Fruit fly (Drosophila melanogaster) whole organism, prepupa: ENCODE data around the gene CG14627.

Source experiments
- Blimp-1 ChIP-seq: fragments of 200-800 bp; sonication (Bioruptor generic); optimal IDR thresholded peaks from 3 replicates; lab custom pipeline; 2017; ENCODE audit warnings: missing biosample characterization, missing genetic modification characterization, mild to moderate bottlenecking, moderate library complexity, missing genetic modification reagents
- CG10631 ChIP-seq: fragments of 200-800 bp; sonication (Bioruptor generic); optimal IDR thresholded peaks from 2 replicates; lab custom pipeline; 2016; ENCODE audit warnings: missing biosample characterization, missing genetic modification characterization
- CG11294 ChIP-seq: fragments of 200-800 bp; sonication (Bioruptor generic); IDR thresholded peaks from 2 replicates; pipeline ENCODE4 v1.3.6; 2022; ENCODE audit warnings: missing biosample characterization, missing genetic modification characterization
- CG15336 ChIP-seq: fragments of 200-800 bp; sonication (Bioruptor generic); IDR thresholded peaks from 2 replicates; pipeline ENCODE4 v1.3.6; 2022; ENCODE audit warnings: missing biosample characterization, missing genetic modification characterization
- CG3032 ChIP-seq: fragments of 200-800 bp; optimal IDR thresholded peaks from 2 replicates; lab custom pipeline; 2019; ENCODE audit warnings: missing biosample characterization, mild to moderate bottlenecking, missing genetic modification characterization, moderate library complexity
- CG31627 ChIP-seq: fragments of 200-800 bp; sonication (Bioruptor generic); optimal IDR thresholded peaks from 3 replicates; lab custom pipeline; 2016; ENCODE audit warnings: missing biosample characterization, missing genetic modification characterization
- CG32006 ChIP-seq: fragments of 200-800 bp; sonication (Bioruptor generic); optimal IDR thresholded peaks from 3 replicates; lab custom pipeline; 2017; ENCODE audit warnings: missing biosample characterization, mild to moderate bottlenecking, missing genetic modification characterization
- CG34406 ChIP-seq: fragments of 200-800 bp; sonication (Bioruptor generic); optimal IDR thresholded peaks from 3 replicates; lab custom pipeline; 2016; ENCODE audit warnings: missing biosample characterization, missing genetic modification characterization
- CG4318 ChIP-seq: fragments of 200-800 bp; sonication (Bioruptor generic); optimal IDR thresholded peaks from 3 replicates; lab custom pipeline; 2017; ENCODE audit warnings: missing biosample characterization, mild to moderate bottlenecking, missing genetic modification characterization
- CG6276 ChIP-seq: fragments of 200-800 bp; sonication (Bioruptor generic); optimal IDR thresholded peaks from 2 replicates; lab custom pipeline; 2017; ENCODE audit warnings: missing biosample characterization, mild to moderate bottlenecking, missing genetic modification characterization
- CG6792 ChIP-seq: fragments of 200-800 bp; sonication (Bioruptor generic); optimal IDR thresholded peaks from 3 replicates; lab custom pipeline; 2016; ENCODE audit warnings: missing biosample characterization, missing genetic modification characterization
- CG6808 ChIP-seq: fragments of 200-800 bp; sonication (Bioruptor generic); optimal IDR thresholded peaks from 3 replicates; lab custom pipeline; 2017; ENCODE audit warnings: missing biosample characterization, missing genetic modification characterization, mild to moderate bottlenecking, moderate library complexity, missing genetic modification reagents
- CG6854 ChIP-seq: fragments of 200-800 bp; sonication (Bioruptor generic); optimal IDR thresholded peaks from 2 replicates; lab custom pipeline; 2017; ENCODE audit warnings: missing biosample characterization, mild to moderate bottlenecking, missing genetic modification characterization
- CG7368 ChIP-seq: fragments of 200-800 bp; sonication (Bioruptor generic); optimal IDR thresholded peaks from 3 replicates; lab custom pipeline; 2016; ENCODE audit warnings: missing biosample characterization, missing genetic modification characterization
- CG8319 ChIP-seq: fragments of 200-800 bp; sonication (Bioruptor generic); optimal IDR thresholded peaks from 3 replicates; lab custom pipeline; 2016; ENCODE audit warnings: missing biosample characterization, missing genetic modification characterization
- CG8632 ChIP-seq: fragments of 200-800 bp; sonication (Bioruptor generic); optimal IDR thresholded peaks from 3 replicates; lab custom pipeline; 2016; ENCODE audit warnings: missing biosample characterization, missing genetic modification characterization
- CG9139 ChIP-seq: fragments of 200-800 bp; sonication (Bioruptor generic); optimal IDR thresholded peaks from 3 replicates; lab custom pipeline; 2017; ENCODE audit warnings: missing biosample characterization, mild to moderate bottlenecking, missing genetic modification characterization
- Eip78C ChIP-seq: fragments of 200-800 bp; sonication (Bioruptor generic); peaks from one replicate; lab custom pipeline; 2016; ENCODE audit warnings: missing biosample characterization, missing genetic modification characterization
- Ets21C ChIP-seq: fragments of 200-800 bp; sonication (Bioruptor generic); optimal IDR thresholded peaks from 3 replicates; lab custom pipeline; 2016; ENCODE audit warnings: missing biosample characterization, missing genetic modification characterization
- Gug ChIP-seq: fragments of 200-800 bp; sonication (Bioruptor generic); IDR thresholded peaks from 2 replicates; pipeline ENCODE4 v1.3.6; 2022; ENCODE audit warnings: missing biosample characterization, missing genetic modification characterization
- Hr38 ChIP-seq: sonication (Bioruptor generic); optimal IDR thresholded peaks from 2 replicates; lab custom pipeline; 2016; ENCODE audit warnings: missing biosample characterization, missing genetic modification characterization
- Hr39 ChIP-seq: fragments of 200-800 bp; sonication (Bioruptor generic); optimal IDR thresholded peaks from 2 replicates; lab custom pipeline; 2016; ENCODE audit warnings: missing biosample characterization, missing genetic modification characterization
- Hr4 ChIP-seq: fragments of 200-800 bp; sonication (Bioruptor generic); optimal IDR thresholded peaks from 3 replicates; lab custom pipeline; 2016; ENCODE audit warnings: missing biosample characterization, missing genetic modification characterization
- Lpt ChIP-seq: fragments of 200-800 bp; sonication (Bioruptor generic); optimal IDR thresholded peaks from 3 replicates; lab custom pipeline; 2016; ENCODE audit warnings: missing biosample characterization, missing genetic modification characterization
- OdsH ChIP-seq: fragments of 200-800 bp; sonication (Bioruptor generic); optimal IDR thresholded peaks from 3 replicates; lab custom pipeline; 2016; ENCODE audit warnings: missing biosample characterization, missing genetic modification characterization
- Smox ChIP-seq: fragments of 200-800 bp; sonication (Bioruptor generic); optimal IDR thresholded peaks from 3 replicates; lab custom pipeline; 2016; ENCODE audit warnings: missing biosample characterization, missing genetic modification characterization
- Sox102F ChIP-seq: fragments of 200-800 bp; sonication (Bioruptor generic); optimal IDR thresholded peaks from 2 replicates; lab custom pipeline; 2016; ENCODE audit warnings: missing biosample characterization, mild to moderate bottlenecking, missing genetic modification characterization
- Sox14 ChIP-seq: fragments of 200-800 bp; sonication (Bioruptor generic); optimal IDR thresholded peaks from 3 replicates; lab custom pipeline; 2016; ENCODE audit warnings: missing biosample characterization, missing genetic modification characterization
- acj6 ChIP-seq: fragments of 200-800 bp; sonication (Bioruptor generic); optimal IDR thresholded peaks from 3 replicates; lab custom pipeline; 2016; ENCODE audit warnings: missing biosample characterization, missing genetic modification characterization
- cyc ChIP-seq: fragments of 200-800 bp; sonication (Bioruptor generic); optimal IDR thresholded peaks from 3 replicates; lab custom pipeline; 2016; ENCODE audit warnings: missing biosample characterization, missing genetic modification characterization
- dac ChIP-seq: fragments of 200-800 bp; sonication (Bioruptor generic); optimal IDR thresholded peaks from 2 replicates; lab custom pipeline; 2017; ENCODE audit warnings: missing biosample characterization, mild to moderate bottlenecking, missing genetic modification characterization
- dsx ChIP-seq: fragments of 200-800 bp; optimal IDR thresholded peaks from 3 replicates; lab custom pipeline; 2019; ENCODE audit warnings: missing biosample characterization, mild to moderate bottlenecking, missing genetic modification characterization, moderate library complexity; ENCODE audit not compliant: poor library complexity, severe bottlenecking
- esn ChIP-seq: fragments of 200-800 bp; sonication (Bioruptor generic); optimal IDR thresholded peaks from 2 replicates; lab custom pipeline; 2016; ENCODE audit warnings: missing biosample characterization, mild to moderate bottlenecking, missing genetic modification characterization, moderate library complexity
- lz ChIP-seq: fragments of 200-800 bp; sonication (Bioruptor generic); optimal IDR thresholded peaks from 3 replicates; lab custom pipeline; 2016; ENCODE audit warnings: missing biosample characterization, missing genetic modification characterization
- pdm3 ChIP-seq: fragments of 200-800 bp; sonication (Bioruptor generic); optimal IDR thresholded peaks from 3 replicates; lab custom pipeline; 2016; ENCODE audit warnings: missing biosample characterization, missing genetic modification characterization
- spab ChIP-seq: fragments of 200-800 bp; sonication (Bioruptor generic); optimal IDR thresholded peaks from 2 replicates; lab custom pipeline; 2017; ENCODE audit warnings: missing biosample characterization, mild to moderate bottlenecking, missing genetic modification characterization, missing genetic modification reagents
- svp ChIP-seq: fragments of 200-800 bp; sonication (Bioruptor generic); peaks from one replicate; lab custom pipeline; 2016; ENCODE audit warnings: missing biosample characterization, missing genetic modification characterization
- topi ChIP-seq: fragments of 200-800 bp; sonication (Bioruptor generic); optimal IDR thresholded peaks from 3 replicates; lab custom pipeline; 2016; ENCODE audit warnings: missing biosample characterization, missing genetic modification characterization
- vri ChIP-seq: fragments of 200-800 bp; sonication (Bioruptor generic); optimal IDR thresholded peaks from 3 replicates; lab custom pipeline; 2016; ENCODE audit warnings: missing biosample characterization, mild to moderate bottlenecking, missing genetic modification characterization

Gene CG14627

DNA sequence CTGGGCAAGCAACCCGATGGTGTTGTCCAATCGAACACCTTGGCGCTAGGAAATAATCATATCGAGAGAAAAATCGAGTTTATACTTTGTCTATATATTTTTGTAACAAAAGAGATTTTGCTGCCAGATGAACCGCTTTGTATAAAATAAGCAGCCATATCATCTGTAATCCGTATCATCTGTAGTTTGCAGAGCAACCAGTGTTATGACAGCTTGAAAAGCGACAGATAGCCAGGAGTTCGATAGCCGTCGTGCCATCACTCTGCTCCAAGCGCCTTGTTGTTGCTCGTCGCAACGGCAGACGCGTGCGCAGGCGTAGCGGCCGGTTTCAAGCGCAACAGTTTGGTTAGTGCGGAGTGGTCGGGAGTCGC lies 46.4 kb upstream of the CG14627 start (continued):
- peak; percentile 3 for TF ChIP-seq Sox14
- peak; percentile 28 for TF ChIP-seq lz (GFP tag; lab: Kevin White, UChicago)
- TF ChIP-seq Hr38 (GFP tag; lab: Kevin White, UChicago), result no peak
- peak; percentile 31 for TF ChIP-seq Hr4
- peak; percentile 67 for TF ChIP-seq Eip78C
- peak; percentile 19 for TF ChIP-seq CG3032 (tag; lab: Kevin White, UChicago)
- TF ChIP-seq CG7368 (GFP tag; lab: Kevin White, UChicago), result no peak
- TF ChIP-seq, all 60 proteins: peak for 21

DNA sequence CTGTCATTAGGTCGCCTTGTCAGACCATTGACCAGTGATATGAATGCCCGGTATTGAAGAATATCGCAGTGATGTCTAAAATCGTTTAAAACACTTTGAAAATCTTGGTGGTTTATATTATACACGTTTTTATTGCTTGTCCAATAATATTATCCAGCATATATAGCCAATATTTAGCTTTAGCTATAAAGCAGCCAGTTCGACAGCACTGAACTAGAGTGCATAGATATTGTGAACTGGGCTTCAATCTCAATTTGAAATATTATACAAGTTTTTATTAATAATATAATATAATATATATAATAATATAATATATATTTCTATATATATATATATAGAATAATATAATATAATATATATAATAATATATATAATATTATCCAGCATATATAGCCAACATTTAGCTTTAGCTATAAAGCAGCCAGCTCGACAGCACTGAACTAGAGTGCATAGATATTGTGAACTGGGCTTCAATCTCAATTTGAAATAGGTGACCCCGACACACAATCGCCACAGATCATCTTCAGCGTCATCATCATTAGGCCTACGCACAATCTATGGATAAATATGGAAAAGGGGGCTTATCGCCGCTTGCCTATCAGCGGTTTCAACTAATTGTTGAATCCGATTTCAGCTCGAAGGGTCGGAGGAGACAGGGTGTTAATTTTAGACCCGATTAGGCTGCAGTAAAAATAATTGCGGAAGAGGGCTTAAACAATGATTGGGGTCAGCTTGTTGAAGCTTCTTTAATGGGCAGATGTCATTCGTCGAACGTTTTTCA lies 38.7 kb upstream of the CG14627 start:
- no peak for TF ChIP-seq CG6808 (GFP tag; lab: Kevin White, UChicago)
- TF ChIP-seq CG10631 (GFP tag; lab: Kevin White, UChicago), result no peak
- TF ChIP-seq CG6792 (GFP tag; lab: Kevin White, UChicago), result no peak
- TF ChIP-seq CG9139 (GFP tag; lab: Kevin White, UChicago), result no peak
- no peak for TF ChIP-seq svp
- TF ChIP-seq CG15336 (GFP tag; lab: Robert Waterston, UW), result no peak
- no peak for TF ChIP-seq spab (GFP tag; lab: Kevin White, UChicago)
- TF ChIP-seq CG8319 (GFP tag; lab: Kevin White, UChicago), result no peak
- TF ChIP-seq CG6854, result no peak
- TF ChIP-seq Gug (GFP tag; lab: Robert Waterston, UW), result no peak
- no peak for TF ChIP-seq topi (GFP tag; lab: Kevin White, UChicago)
- TF ChIP-seq pdm3 (GFP tag; lab: Kevin White, UChicago), result no peak
- no peak for TF ChIP-seq cyc (GFP tag; lab: Kevin White, UChicago)
- no peak for TF ChIP-seq Sox102F (GFP tag; lab: Kevin White, UChicago)

DNA sequence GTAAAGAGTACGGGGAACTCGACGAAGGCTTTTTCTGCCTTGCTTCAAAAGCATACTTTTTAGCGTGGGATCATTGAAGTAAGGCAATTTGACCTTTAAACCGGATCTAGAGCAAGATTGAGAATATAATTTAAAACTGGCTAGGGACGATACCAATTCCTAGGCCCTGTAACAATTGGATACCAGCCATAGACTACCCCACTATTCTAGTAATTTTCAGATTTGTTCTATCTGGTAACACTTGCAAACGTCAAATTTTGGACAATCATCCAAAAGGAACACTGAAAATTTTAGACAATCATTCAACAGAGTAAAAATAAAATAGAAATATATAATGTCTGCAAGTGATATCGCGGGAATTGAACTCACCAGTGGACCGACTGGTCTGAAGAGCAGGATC lies 36.1 kb upstream of the CG14627 start, which contains the start of gene CG14628:
CG14628 (plus strand) TSS at position 301 of the 400 bp plus-strand sequence.
- TF ChIP-seq dsx (GFP tag; lab: Kevin White, UChicago) (no peak), esn (GFP tag; lab: Kevin White, UChicago) (no peak), CG11294 (GFP tag; lab: Robert Waterston, UW) (no peak), Sox14 (no peak), vri (no peak), CG3032 (tag; lab: Kevin White, UChicago) (no peak), OdsH (no peak), CG32006 (GFP tag; lab: Kevin White, UChicago) (no peak), CG8632 (GFP tag; lab: Kevin White, UChicago) (no peak), CG31627 (no peak), Blimp-1 (GFP tag; lab: Kevin White, UChicago) (no peak), CG7368 (GFP tag; lab: Kevin White, UChicago) (no peak), Smox (GFP tag; lab: Kevin White, UChicago) (no peak), Lpt (no peak), CG4318 (GFP tag; lab: Kevin White, UChicago) (no peak), Hr39 (no peak)

DNA sequence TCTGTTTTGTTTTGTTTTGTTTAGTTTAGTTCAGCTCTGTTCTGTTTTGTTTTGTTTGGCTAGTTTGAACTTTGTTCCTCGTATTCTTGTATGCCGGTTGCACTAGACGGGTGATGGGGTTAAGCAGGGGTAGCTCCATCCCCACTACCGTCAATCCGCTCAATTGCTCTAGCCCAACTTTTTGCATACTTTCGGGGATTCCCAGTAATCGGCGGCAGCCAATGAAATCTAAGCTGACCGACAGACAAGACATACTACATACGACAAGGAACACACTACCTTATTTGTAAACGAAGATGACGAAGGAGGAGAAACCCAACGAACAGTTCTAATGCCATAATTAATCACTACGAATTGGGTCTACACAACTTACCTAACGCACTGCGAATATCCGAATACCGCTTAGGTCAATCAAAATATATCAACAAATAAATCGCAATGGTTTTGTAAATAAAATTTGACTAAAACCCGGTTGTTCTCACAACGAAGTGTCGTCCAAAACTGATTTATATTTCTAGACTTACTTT lies 19.4 kb upstream of the CG14627 start, which contains the start of gene eIF4E7:
eIF4E7 (minus strand) TSS at position 477 of the 527 bp plus-strand sequence.
- TF ChIP-seq dsx (GFP tag; lab: Kevin White, UChicago) (no peak), topi (GFP tag; lab: Kevin White, UChicago) (no peak), CG4318 (GFP tag; lab: Kevin White, UChicago) (no peak), dac (GFP tag; lab: Kevin White, UChicago) (no peak), CG10631 (GFP tag; lab: Kevin White, UChicago) (no peak), pdm3 (GFP tag; lab: Kevin White, UChicago) (no peak), Ets21C (no peak), CG7368 (GFP tag; lab: Kevin White, UChicago) (no peak), CG34406 (no peak), acj6 (GFP tag; lab: Kevin White, UChicago) (no peak), CG9139 (GFP tag; lab: Kevin White, UChicago) (no peak), Hr39 (no peak), CG6276 (GFP tag; lab: Kevin White, UChicago) (no peak)
